Worm (Caenorhabditis elegans) whole organism, late embryonic: ENCODE data around the gene let-805.

Source experiments
- T23F11.4 ChIP-seq: fragments of 200-800 bp; sonication (Bioruptor generic); optimal IDR thresholded peaks from 2 replicates; lab custom pipeline; 2018; ENCODE audit warnings: mild to moderate bottlenecking, missing genetic modification characterization, missing compliant biosample characterization
- ceh-19 ChIP-seq: fragments of 200-800 bp; sonication (Bioruptor generic); optimal IDR thresholded peaks from 2 replicates; lab custom pipeline; 2018; ENCODE audit warnings: mild to moderate bottlenecking, missing genetic modification characterization, missing compliant biosample characterization
- ceh-22 ChIP-seq: sonication (generic microtip); optimal IDR thresholded peaks from 2 replicates; lab custom pipeline; 2017; ENCODE audit warnings: missing biosample characterization, missing genetic modification characterization
- ceh-34 ChIP-seq: sonication (generic microtip); optimal IDR thresholded peaks from 2 replicates; lab custom pipeline; 2016; ENCODE audit warnings: mild to moderate bottlenecking, missing genetic modification characterization, missing compliant biosample characterization
- dmd-4 ChIP-seq: sonication (generic microtip); optimal IDR thresholded peaks from 2 replicates; lab custom pipeline; 2016; ENCODE audit warnings: borderline replicate concordance, missing genetic modification characterization, missing compliant biosample characterization
- elt-2 ChIP-seq: sonication (generic microtip); optimal IDR thresholded peaks from 2 replicates; lab custom pipeline; 2016; ENCODE audit warnings: missing genetic modification reagents, missing genetic modification characterization, missing compliant biosample characterization
- nfya-1 ChIP-seq: sonication (generic microtip); optimal IDR thresholded peaks from 2 replicates; lab custom pipeline; 2017; ENCODE audit warnings: missing genetic modification characterization, mild to moderate bottlenecking, missing compliant biosample characterization, antibody characterized with exemption, moderate library complexity
- pqm-1 ChIP-seq: sonication (generic microtip); optimal IDR thresholded peaks from 2 replicates; lab custom pipeline; 2016; ENCODE audit warnings: missing genetic modification characterization, missing compliant biosample characterization
- rnt-1 ChIP-seq: sonication (generic microtip); optimal IDR thresholded peaks from 2 replicates; lab custom pipeline; 2016; ENCODE audit warnings: missing genetic modification characterization, missing compliant biosample characterization
- sdc-2 ChIP-seq: sonication (generic microtip); optimal IDR thresholded peaks from 2 replicates; lab custom pipeline; 2016; ENCODE audit warnings: missing genotype, missing genetic modification characterization, missing compliant biosample characterization
- sox-2 ChIP-seq: fragments of 200-800 bp; sonication (Bioruptor generic); IDR thresholded peaks from 2 replicates; pipeline ENCODE4 v1.3.6; 2022; ENCODE audit warnings: missing genetic modification reagents, missing genetic modification characterization, missing compliant biosample characterization
- unc-42 ChIP-seq: sonication (generic microtip); optimal IDR thresholded peaks from 2 replicates; lab custom pipeline; 2016; ENCODE audit warnings: missing genotype, missing genetic modification characterization, missing compliant biosample characterization

DNA sequence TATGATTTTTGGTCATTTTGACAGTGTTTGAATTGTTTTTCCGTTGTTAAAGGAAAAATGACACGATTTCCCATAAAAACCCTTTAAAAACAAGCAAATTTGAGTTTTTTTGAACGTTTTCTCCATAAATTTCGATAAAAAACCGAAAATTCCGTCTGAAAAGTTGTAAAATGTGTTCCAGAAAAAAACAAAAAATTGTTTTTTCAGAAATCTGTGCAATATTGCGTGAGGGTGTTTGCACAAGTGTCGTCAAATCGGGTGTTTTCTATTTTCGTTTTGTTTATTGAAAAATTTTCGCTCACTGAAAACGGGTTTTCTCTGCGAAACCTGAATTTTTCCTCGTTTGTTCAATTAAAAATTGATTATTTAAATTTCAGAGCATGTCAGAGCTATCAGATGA lies 38.3 kb upstream of the let-805 start, which contains the start of gene ppfr-4:
- no peak for TF ChIP-seq T23F11.4 (GFP tag; lab: Kevin White, UChicago)
- TF ChIP-seq sdc-2 (tag; lab: Kevin White, UChicago), result no peak
- TF ChIP-seq elt-2 (tag; lab: Kevin White, UChicago), result no peak
- no peak for TF ChIP-seq ceh-22 (tag; lab: Kevin White, UChicago)
- no peak for TF ChIP-seq rnt-1
- TF ChIP-seq pqm-1 (tag; lab: Kevin White, UChicago), result no peak
- TF ChIP-seq sox-2 (GFP tag; lab: Robert Waterston, UW), result no peak
- no peak for TF ChIP-seq nfya-1 (tag; lab: Kevin White, UChicago)
- TF ChIP-seq dmd-4 (tag; lab: Kevin White, UChicago), result no peak
- TF ChIP-seq ceh-34 (tag; lab: Kevin White, UChicago), result no peak
- no peak for TF ChIP-seq ceh-19 (GFP tag; lab: Kevin White, UChicago)
- TF ChIP-seq unc-42 (tag; lab: Kevin White, UChicago), result no peak
